Fruit fly (Drosophila melanogaster) whole organism, embryonic: ENCODE results near the gene CG32855.
A peak's percentile ranks its signal among the peaks of the same experiment; 100 is the strongest.

Source experiments
- Adf1 ChIP-seq: fragments of 200-800 bp; sonication (Bioruptor generic); IDR thresholded peaks from 2 replicates; pipeline ENCODE4 v1.3.6; 2022; ENCODE audit warnings: missing biosample characterization, missing genetic modification characterization
- CG10543 ChIP-seq: fragments of 200-800 bp; sonication (Bioruptor generic); optimal IDR thresholded peaks from 3 replicates; lab custom pipeline; 2017; ENCODE audit warnings: missing biosample characterization, mild to moderate bottlenecking, missing genetic modification characterization, moderate library complexity
- CG13894 ChIP-seq: fragments of 200-800 bp; sonication (Bioruptor generic); optimal IDR thresholded peaks from 3 replicates; lab custom pipeline; 2018; ENCODE audit warnings: missing biosample characterization, mild to moderate bottlenecking, missing genetic modification characterization, moderate library complexity
- CG14860 ChIP-seq: fragments of 200-800 bp; sonication (Bioruptor generic); IDR thresholded peaks from 3 replicates; pipeline ENCODE4 v1.3.6; 2022; ENCODE audit warnings: missing biosample characterization, missing genetic modification characterization; ENCODE audit not compliant: partially characterized antibody
- CG15601 ChIP-seq: fragments of 200-800 bp; sonication (Bioruptor generic); optimal IDR thresholded peaks from 3 replicates; lab custom pipeline; 2019; ENCODE audit warnings: missing biosample characterization, mild to moderate bottlenecking, missing genetic modification characterization, moderate library complexity
- CG17802 ChIP-seq: fragments of 200-800 bp; sonication (Bioruptor generic); optimal IDR thresholded peaks from 2 replicates; lab custom pipeline; 2018; ENCODE audit warnings: missing biosample characterization, mild to moderate bottlenecking, missing genetic modification characterization, moderate library complexity
- CG2120 ChIP-seq: fragments of 200-800 bp; sonication (Bioruptor generic); optimal IDR thresholded peaks from 3 replicates; lab custom pipeline; 2016; ENCODE audit warnings: missing biosample characterization, missing genetic modification characterization
- CG3163 ChIP-seq: fragments of 200-800 bp; sonication (Bioruptor generic); optimal IDR thresholded peaks from 3 replicates; lab custom pipeline; 2016; ENCODE audit warnings: missing biosample characterization, missing genetic modification characterization
- CG3281 ChIP-seq: fragments of 200-800 bp; sonication (Bioruptor generic); optimal IDR thresholded peaks from 3 replicates; lab custom pipeline; 2017; ENCODE audit warnings: missing biosample characterization, mild to moderate bottlenecking, missing genetic modification characterization
- CG33557 ChIP-seq: fragments of 200-800 bp; sonication (Bioruptor generic); optimal IDR thresholded peaks from 2 replicates; lab custom pipeline; 2019; ENCODE audit warnings: missing biosample characterization, mild to moderate bottlenecking, missing genetic modification characterization, moderate library complexity
- CG34422 ChIP-seq: fragments of 200-800 bp; sonication (Bioruptor generic); IDR thresholded peaks from 3 replicates; pipeline ENCODE4 v1.3.6; 2022; ENCODE audit warnings: missing biosample characterization, missing genetic modification characterization
- CG6689 ChIP-seq: fragments of 200-800 bp; sonication (Bioruptor generic); IDR thresholded peaks from 2 replicates; pipeline ENCODE4 v1.3.6; 2022; ENCODE audit warnings: missing biosample characterization, missing genetic modification characterization
- CG8290 ChIP-seq, 3 experiments: fragments of 200-800 bp; sonication (Bioruptor generic); optimal IDR thresholded peaks; 2 replicates each; lab custom pipeline; 2016 to 2019; ENCODE audit warnings: missing biosample characterization in 3 of 3, missing genetic modification characterization in 3 of 3, mild to moderate bottlenecking in 2 of 3, moderate library complexity in 1 of 3
- CG8478 ChIP-seq: fragments of >200 bp; optimal IDR thresholded peaks from 2 replicates; lab custom pipeline; 2018
- D19A ChIP-seq: fragments of 200-800 bp; optimal IDR thresholded peaks from 3 replicates; lab custom pipeline; 2019; ENCODE audit warnings: missing biosample characterization, mild to moderate bottlenecking, missing genetic modification characterization, moderate library complexity
- Dad ChIP-seq: fragments of 200-800 bp; sonication (Bioruptor generic); optimal IDR thresholded peaks from 3 replicates; lab custom pipeline; 2016; ENCODE audit warnings: missing biosample characterization, missing genetic modification characterization
- Dfd ChIP-seq, 2 experiments: fragments of >200 bp; optimal IDR thresholded peaks; 2 replicates each; lab custom pipeline; 2017; ENCODE audit warnings: missing biosample characterization in 2 of 2, missing genetic modification characterization in 2 of 2
- Drgx ChIP-seq: fragments of 200-800 bp; sonication (Bioruptor generic); IDR thresholded peaks from 2 replicates; pipeline ENCODE4 v1.3.6; 2022; ENCODE audit warnings: missing biosample characterization, missing genetic modification characterization
- MESR4 ChIP-seq: fragments of 200-800 bp; sonication (Bioruptor generic); optimal IDR thresholded peaks from 2 replicates; lab custom pipeline; 2018; ENCODE audit warnings: missing biosample characterization, mild to moderate bottlenecking, missing genetic modification characterization, moderate library complexity
- Max ChIP-seq: fragments of 200-800 bp; sonication (Bioruptor generic); optimal IDR thresholded peaks from 2 replicates; lab custom pipeline; 2016; ENCODE audit warnings: missing biosample characterization, mild to moderate bottlenecking, missing genetic modification characterization
- Med ChIP-seq: fragments of 200-800 bp; sonication (Bioruptor generic); peaks from one replicate; lab custom pipeline; 2016; ENCODE audit warnings: missing biosample characterization, missing genetic modification characterization, mild to moderate bottlenecking, inconsistent platforms, moderate library complexity
- NFAT ChIP-seq: fragments of 200-800 bp; sonication (Bioruptor generic); IDR thresholded peaks from 2 replicates; pipeline ENCODE4 v1.3.6; 2022; ENCODE audit warnings: missing biosample characterization, missing genetic modification characterization
- Oaz ChIP-seq: fragments of 200-800 bp; sonication (Bioruptor generic); IDR thresholded peaks from 2 replicates; pipeline ENCODE4 v1.3.6; 2022; ENCODE audit warnings: missing biosample characterization, missing genetic modification characterization
- Opbp ChIP-seq: fragments of 200-800 bp; sonication (Bioruptor generic); IDR thresholded peaks from 3 replicates; pipeline ENCODE4 v1.3.6; 2022; ENCODE audit warnings: missing biosample characterization, missing genetic modification characterization; ENCODE audit not compliant: partially characterized antibody
- Poxn ChIP-seq: fragments of 200-800 bp; sonication (Bioruptor generic); IDR thresholded peaks from 2 replicates; pipeline ENCODE4 v1.3.6; 2022; ENCODE audit warnings: missing biosample characterization, missing genetic modification characterization
- cg ChIP-seq: fragments of 200-800 bp; sonication (Bioruptor generic); optimal IDR thresholded peaks from 3 replicates; lab custom pipeline; 2019; ENCODE audit warnings: missing biosample characterization, mild to moderate bottlenecking, missing genetic modification characterization, moderate library complexity
- crp ChIP-seq, 2 experiments: fragments of 200-800 bp; sonication (Bioruptor generic); optimal IDR thresholded peaks; 2 replicates in 1 of 2; 3 replicates in 1 of 2; lab custom pipeline; 2017; ENCODE audit warnings: missing biosample characterization in 2 of 2, missing genetic modification characterization in 2 of 2, mild to moderate bottlenecking in 1 of 2, moderate library complexity in 1 of 2
- da ChIP-seq: fragments of 200-800 bp; sonication (Bioruptor generic); optimal IDR thresholded peaks from 2 replicates; lab custom pipeline; 2016; ENCODE audit warnings: missing biosample characterization, missing genetic modification characterization
- dm ChIP-seq: fragments of 200-800 bp; sonication (Bioruptor generic); optimal IDR thresholded peaks from 3 replicates; lab custom pipeline; 2016; ENCODE audit warnings: missing biosample characterization, missing genetic modification characterization
- dmrt11E ChIP-seq: fragments of 200-800 bp; sonication (Bioruptor generic); optimal IDR thresholded peaks from 3 replicates; lab custom pipeline; 2018; ENCODE audit warnings: missing biosample characterization, mild to moderate bottlenecking, missing genetic modification characterization, moderate library complexity
- emc ChIP-seq: fragments of 200-800 bp; sonication (Bioruptor generic); optimal IDR thresholded peaks from 2 replicates; lab custom pipeline; 2016; ENCODE audit warnings: missing biosample characterization, missing genetic modification characterization
- gem ChIP-seq: fragments of 200-800 bp; sonication (Bioruptor generic); optimal IDR thresholded peaks from 2 replicates; lab custom pipeline; 2019; ENCODE audit warnings: missing biosample characterization, mild to moderate bottlenecking, missing genetic modification characterization, moderate library complexity
- gro ChIP-seq: fragments of 200-800 bp; sonication (Bioruptor generic); optimal IDR thresholded peaks from 2 replicates; lab custom pipeline; 2016; ENCODE audit warnings: missing biosample characterization, missing genetic modification characterization
- inv ChIP-seq: fragments of 200-800 bp; sonication (Bioruptor generic); IDR thresholded peaks from 2 replicates; pipeline ENCODE4 v1.3.6; 2022; ENCODE audit warnings: missing biosample characterization, missing genetic modification characterization; ENCODE audit not compliant: partially characterized antibody
- jing ChIP-seq: fragments of 200-800 bp; sonication (Bioruptor generic); optimal IDR thresholded peaks from 2 replicates; lab custom pipeline; 2018; ENCODE audit warnings: missing biosample characterization, mild to moderate bottlenecking, missing genetic modification characterization
- lab ChIP-seq: fragments of 200-800 bp; sonication (Bioruptor generic); optimal IDR thresholded peaks from 3 replicates; lab custom pipeline; 2017; ENCODE audit warnings: missing biosample characterization, missing genetic modification characterization, mild to moderate bottlenecking, moderate library complexity, missing genetic modification reagents
- nau ChIP-seq: fragments of 200-800 bp; sonication (Bioruptor generic); optimal IDR thresholded peaks from 3 replicates; lab custom pipeline; 2017; ENCODE audit warnings: missing biosample characterization, mild to moderate bottlenecking, missing genetic modification characterization, missing genetic modification reagents
- onecut ChIP-seq: fragments of 200-800 bp; sonication (Bioruptor generic); IDR thresholded peaks from 2 replicates; pipeline ENCODE4 v1.3.6; 2022; ENCODE audit warnings: missing biosample characterization, missing genetic modification characterization
- scrt ChIP-seq: fragments of 200-800 bp; sonication (Bioruptor generic); optimal IDR thresholded peaks from 2 replicates; lab custom pipeline; 2018; ENCODE audit warnings: missing biosample characterization, mild to moderate bottlenecking, missing genetic modification characterization, moderate library complexity
- sisA ChIP-seq: fragments of 200-800 bp; sonication (Bioruptor generic); IDR thresholded peaks from 2 replicates; pipeline ENCODE4 v1.3.6; 2022; ENCODE audit warnings: missing biosample characterization, missing genetic modification characterization
- tio ChIP-seq: fragments of 200-800 bp; sonication (Bioruptor generic); optimal IDR thresholded peaks from 2 replicates; lab custom pipeline; 2017; ENCODE audit warnings: missing biosample characterization, missing genetic modification characterization, inconsistent platforms
- tna ChIP-seq: fragments of 200-800 bp; sonication (Bioruptor generic); IDR thresholded peaks from 2 replicates; pipeline ENCODE4 v1.3.6; 2022; ENCODE audit warnings: missing biosample characterization, missing genetic modification characterization; ENCODE audit not compliant: partially characterized antibody
- yki ChIP-seq: fragments of >200 bp; optimal IDR thresholded peaks from 3 replicates; lab custom pipeline; 2018
- zfh1 ChIP-seq: fragments of 200-800 bp; sonication (Bioruptor generic); IDR thresholded peaks from 3 replicates; pipeline ENCODE4 v1.3.6; 2022; ENCODE audit warnings: missing biosample characterization, missing genetic modification characterization

The CG32855 gene

DNA sequence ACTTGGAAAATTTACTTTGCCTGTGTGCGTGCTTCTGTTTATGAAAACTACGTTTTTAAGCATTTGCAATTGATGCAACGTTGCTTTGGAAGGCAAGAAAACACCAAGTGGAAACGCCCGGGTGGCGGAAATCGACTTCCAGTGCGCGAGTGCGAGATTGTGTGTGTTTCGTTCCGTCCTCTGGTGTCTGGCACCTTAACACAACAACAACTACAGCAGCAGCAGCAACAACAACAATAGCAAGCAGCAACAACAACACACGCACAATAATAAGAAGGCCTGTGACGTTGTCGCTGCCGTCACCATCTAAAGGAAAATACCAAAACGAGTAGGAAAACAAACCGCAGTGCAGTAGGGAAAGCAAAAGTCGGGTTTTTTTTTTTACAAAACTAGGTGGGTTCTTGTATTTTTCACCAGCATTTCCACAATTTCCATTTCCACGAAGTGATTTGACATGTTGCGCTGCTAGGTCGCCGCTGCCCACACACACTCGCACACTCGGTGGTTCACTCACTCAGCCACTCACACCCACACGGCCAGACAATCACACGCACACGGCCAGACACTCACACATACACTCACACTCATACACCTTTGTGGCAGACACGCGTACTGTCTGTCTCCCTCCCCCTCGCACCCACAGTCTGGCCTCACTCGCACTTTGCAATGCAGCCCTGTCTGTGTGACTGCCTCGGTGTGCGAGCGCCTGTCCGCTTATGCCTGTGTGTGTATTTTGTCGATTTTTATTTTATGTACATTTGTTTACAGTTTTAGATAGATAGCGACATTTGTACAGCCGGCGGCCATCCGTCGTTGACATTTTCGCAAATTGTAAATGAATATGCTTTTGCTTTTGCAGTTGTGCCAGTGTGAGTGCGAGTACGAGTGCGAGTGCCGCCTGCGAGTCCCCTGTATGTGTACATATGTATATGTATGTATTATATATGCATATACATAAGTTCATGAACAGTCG, 18.8 kb upstream of the CG32855 start (continued):
- TF ChIP-seq scrt (GFP tag; lab: Kevin White, UChicago) (peak; percentile 18), CG33557 (GFP tag; lab: Kevin White, UChicago) (peak; percentile 24), CG13894 (tag; lab: Kevin White, UChicago) (no peak), inv (GFP tag; lab: Robert Waterston, UW) (0 out of 2 replicates have a peak, but pooled peaks have one; percentile 2), nau (peak; percentile 16), lab (GFP tag; lab: Kevin White, UChicago) (peak; percentile 54), Drgx (GFP tag; lab: Robert Waterston, UW) (peak; percentile 64), onecut (GFP tag; lab: Robert Waterston, UW) (peak; percentile 54), Poxn (no peak), emc (GFP tag; lab: Kevin White, UChicago) (no peak), CG15601 (tag; lab: Kevin White, UChicago) (no peak), Dad (GFP tag; lab: Kevin White, UChicago) (peak; percentile 33), CG17802 (tag; lab: Kevin White, UChicago) (peak; percentile 7), CG34422 (peak; percentile 95), jing (GFP tag; lab: Kevin White, UChicago) (no peak), MESR4 (peak; percentile 81), gro (GFP tag; lab: Kevin White, UChicago) (peak; percentile 22), Med (GFP tag; lab: Kevin White, UChicago) (peak; percentile 100), Opbp (GFP tag; lab: Robert Waterston, UW) (peak; percentile 57; the same call in 1 of the 3 replicates), Dfd (GFP tag; optimal IDR thresholded peaks at IDR 0.05; lab: Kevin White, UChicago) (peak in 1 of 2 experiments; percentile 63), CG3163 (GFP tag; lab: Kevin White, UChicago) (peak; percentile 26), crp (GFP tag; optimal IDR thresholded peaks at IDR 0.05; lab: Kevin White, UChicago) (peak in 1 of 2 experiments; percentile 4), da (GFP tag; lab: Kevin White, UChicago) (peak; percentile 51), CG8478 (lab: Kevin White, UChicago) (peak; percentile 100), dm (GFP tag; lab: Kevin White, UChicago) (peak; percentile 59), zfh1 (GFP tag; lab: Robert Waterston, UW) (0 out of 3 replicates have a peak, but pooled peaks have one; percentile 46), Adf1 (GFP tag; lab: Robert Waterston, UW) (peak; percentile 90), NFAT (peak; percentile 62; the same call in 1 of the 2 replicates)

DNA sequence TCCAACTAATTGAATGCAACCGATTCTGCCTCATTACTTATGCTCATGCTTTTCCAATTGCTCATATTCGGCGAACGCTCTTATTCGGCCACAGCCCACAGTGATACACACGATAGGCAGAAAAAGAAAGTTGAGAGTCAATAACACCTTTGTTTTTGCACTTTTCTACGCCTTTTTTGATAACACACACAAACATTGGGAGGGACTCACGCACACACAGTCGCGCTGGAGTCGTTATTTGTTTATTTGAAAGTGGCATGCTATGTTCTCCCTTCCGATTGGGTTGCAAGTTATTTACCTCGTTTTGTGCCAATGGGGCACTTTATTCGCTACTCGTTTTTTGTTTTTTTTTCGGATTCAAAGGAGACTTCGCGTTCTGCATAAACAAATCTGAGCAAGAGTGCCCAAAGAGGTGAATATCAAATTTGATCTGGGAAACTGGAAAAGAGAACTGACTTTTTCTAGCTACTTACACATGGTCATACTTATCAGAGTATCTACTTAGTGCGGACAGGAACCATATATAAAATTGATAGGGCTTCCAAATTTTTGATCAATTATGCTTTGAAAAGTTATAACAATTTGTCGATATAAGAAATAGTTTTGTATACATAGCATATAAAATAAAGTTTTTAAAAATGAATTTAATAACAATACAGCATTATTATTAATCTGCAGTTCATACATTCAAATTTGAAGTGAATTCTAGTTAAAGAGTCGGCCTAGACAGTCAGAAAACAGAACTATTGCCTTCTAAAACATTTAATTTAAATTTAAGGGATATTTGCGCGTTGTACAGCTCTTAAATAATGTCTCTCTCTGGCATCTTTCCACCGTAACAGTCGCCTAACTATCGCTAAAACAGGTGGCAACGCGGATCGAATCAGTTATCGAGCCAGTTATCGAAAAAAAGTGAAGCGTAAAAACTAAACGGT, 17.8 kb upstream of the CG32855 start, which contains the start of the genes Mhcl and Akt:
TSS of gene Mhcl (minus strand) at position 429 of the 935 bp plus-strand sequence.
TSS of gene Akt (plus strand) at position 896 of the 935 bp plus-strand sequence.
- TF ChIP-seq yki (lab: Kevin White, UChicago) (no peak), CG10543 (GFP tag; lab: Kevin White, UChicago) (peak; percentile 26), cg (GFP tag; lab: Kevin White, UChicago) (peak; percentile 68), tna (GFP tag; lab: Robert Waterston, UW) (peak; percentile 38; the same call in 1 of the 2 replicates), sisA (GFP tag; lab: Robert Waterston, UW) (peak; percentile 38; the same call in 1 of the 2 replicates), CG8290 (GFP tag; optimal IDR thresholded peaks at IDR 0.05; lab: Kevin White, UChicago) (peak; percentile 69), CG8290 (tag; optimal IDR thresholded peaks at IDR 0.05; lab: Kevin White, UChicago) (peak in 1 of 2 experiments; percentile 47), D19A (tag; lab: Kevin White, UChicago) (peak; percentile 5), da (GFP tag; lab: Kevin White, UChicago) (no peak), CG3281 (GFP tag; lab: Kevin White, UChicago) (peak; percentile 1), CG17802 (tag; lab: Kevin White, UChicago) (peak; percentile 95), Oaz (GFP tag; lab: Robert Waterston, UW) (no peak), inv (GFP tag; lab: Robert Waterston, UW) (peak; percentile 63; the same call in 1 of the 2 replicates), tio (GFP tag; lab: Kevin White, UChicago) (peak; percentile 33), CG14860 (GFP tag; lab: Robert Waterston, UW) (peak; percentile 51; the same call in 1 of the 3 replicates), CG2120 (GFP tag; lab: Kevin White, UChicago) (peak; percentile 41), gem (tag; lab: Kevin White, UChicago) (peak; percentile 32), CG6689 (GFP tag; lab: Robert Waterston, UW) (peak; percentile 8; the same call in 1 of the 2 replicates), Max (peak; percentile 64), dmrt11E (peak; percentile 12)
